Worm (Caenorhabditis elegans) whole organism, late embryonic: ENCODE measurements around the gene glo-4.

Source experiments
- C08G9.2 ChIP-seq: sonication (generic microtip); optimal IDR thresholded peaks from 2 replicates; lab custom pipeline; 2016; ENCODE audit warnings: mild to moderate bottlenecking, missing genetic modification characterization, moderate library complexity, missing compliant biosample characterization
- C38D4.7 ChIP-seq: fragments of 200-800 bp; sonication (Bioruptor generic); optimal IDR thresholded peaks from 2 replicates; lab custom pipeline; 2018; ENCODE audit warnings: mild to moderate bottlenecking, missing genetic modification characterization, moderate library complexity, missing compliant biosample characterization
- F13H6.1 ChIP-seq: sonication (generic microtip); optimal IDR thresholded peaks from 2 replicates; lab custom pipeline; 2016; ENCODE audit warnings: missing genetic modification characterization, missing compliant biosample characterization
- T23F11.4 ChIP-seq: fragments of 200-800 bp; sonication (Bioruptor generic); optimal IDR thresholded peaks from 2 replicates; lab custom pipeline; 2018; ENCODE audit warnings: mild to moderate bottlenecking, missing genetic modification characterization, missing compliant biosample characterization
- Y22D7AL.16 ChIP-seq: sonication (generic microtip); optimal IDR thresholded peaks from 2 replicates; lab custom pipeline; 2016; ENCODE audit warnings: missing genetic modification characterization, missing compliant biosample characterization
- ahr-1 ChIP-seq: sonication (generic microtip); optimal IDR thresholded peaks from 2 replicates; lab custom pipeline; 2016; ENCODE audit warnings: missing genetic modification characterization, missing compliant biosample characterization
- ama-1 ChIP-seq: fragments of 150-350 bp; optimal IDR thresholded peaks from 2 replicates; lab custom pipeline; 2014
- ceh-2 ChIP-seq: sonication (generic microtip); optimal IDR thresholded peaks from 2 replicates; lab custom pipeline; 2016; ENCODE audit warnings: missing genotype, missing genetic modification characterization, missing compliant biosample characterization
- ceh-31 ChIP-seq: sonication (generic microtip); optimal IDR thresholded peaks from 2 replicates; lab custom pipeline; 2016; ENCODE audit warnings: missing genetic modification characterization, missing compliant biosample characterization
- ceh-34 ChIP-seq: sonication (generic microtip); optimal IDR thresholded peaks from 2 replicates; lab custom pipeline; 2016; ENCODE audit warnings: mild to moderate bottlenecking, missing genetic modification characterization, missing compliant biosample characterization
- ceh-48 ChIP-seq: sonication (generic microtip); optimal IDR thresholded peaks from 2 replicates; lab custom pipeline; 2016; ENCODE audit warnings: missing genetic modification characterization, inconsistent platforms, missing compliant biosample characterization
- ceh-6 ChIP-seq: fragments of 200-800 bp; sonication (Bioruptor generic); optimal IDR thresholded peaks from 2 replicates; lab custom pipeline; 2018; ENCODE audit warnings: mild to moderate bottlenecking, missing genetic modification characterization, missing compliant biosample characterization
- elt-2 ChIP-seq: sonication (generic microtip); optimal IDR thresholded peaks from 2 replicates; lab custom pipeline; 2016; ENCODE audit warnings: missing genetic modification reagents, missing genetic modification characterization, missing compliant biosample characterization
- fax-1 ChIP-seq: sonication (generic microtip); optimal IDR thresholded peaks from 2 replicates; lab custom pipeline; 2016; ENCODE audit warnings: missing genotype, missing genetic modification characterization, missing compliant biosample characterization
- hlh-6 ChIP-seq: sonication (generic microtip); optimal IDR thresholded peaks from 2 replicates; lab custom pipeline; 2016; ENCODE audit warnings: missing genotype, missing genetic modification characterization, missing compliant biosample characterization
- lin-11 ChIP-seq: fragments of 200-800 bp; sonication (Bioruptor generic); optimal IDR thresholded peaks from 2 replicates; lab custom pipeline; 2018; ENCODE audit warnings: mild to moderate bottlenecking, missing genetic modification characterization, missing compliant biosample characterization
- mec-3 ChIP-seq: sonication (generic microtip); optimal IDR thresholded peaks from 2 replicates; lab custom pipeline; 2016; ENCODE audit warnings: borderline replicate concordance, missing genetic modification characterization, missing compliant biosample characterization
- nfya-1 ChIP-seq: sonication (generic microtip); optimal IDR thresholded peaks from 2 replicates; lab custom pipeline; 2017; ENCODE audit warnings: missing genetic modification characterization, mild to moderate bottlenecking, missing compliant biosample characterization, antibody characterized with exemption, moderate library complexity
- nhr-11 ChIP-seq: fragments of 150-350 bp; optimal IDR thresholded peaks from 2 replicates; lab custom pipeline; 2014; ENCODE audit warnings: missing biosample characterization, missing genetic modification characterization
- nhr-232 ChIP-seq: sonication (generic microtip); optimal IDR thresholded peaks from 2 replicates; lab custom pipeline; 2016; ENCODE audit warnings: missing genetic modification characterization, missing compliant biosample characterization
- npax-4 ChIP-seq: sonication (generic microtip); optimal IDR thresholded peaks from 2 replicates; lab custom pipeline; 2016; ENCODE audit warnings: missing genetic modification characterization, missing compliant biosample characterization
- pag-3 ChIP-seq: sonication (generic microtip); optimal IDR thresholded peaks from 2 replicates; lab custom pipeline; 2016; ENCODE audit warnings: missing compliant biosample characterization, missing genetic modification characterization, borderline replicate concordance
- pat-9 ChIP-seq: fragments of 200-800 bp; sonication (Bioruptor generic); optimal IDR thresholded peaks from 2 replicates; lab custom pipeline; 2018; ENCODE audit warnings: mild to moderate bottlenecking, missing genetic modification characterization, moderate library complexity, missing compliant biosample characterization
- pqm-1 ChIP-seq: sonication (generic microtip); optimal IDR thresholded peaks from 2 replicates; lab custom pipeline; 2016; ENCODE audit warnings: missing genetic modification characterization, missing compliant biosample characterization
- sox-4 ChIP-seq: sonication (generic microtip); optimal IDR thresholded peaks from 2 replicates; lab custom pipeline; 2017; ENCODE audit warnings: mild to moderate bottlenecking, missing genetic modification characterization, inconsistent platforms, missing compliant biosample characterization
- syd-9 ChIP-seq: sonication (generic microtip); optimal IDR thresholded peaks from 2 replicates; lab custom pipeline; 2016; ENCODE audit warnings: mild to moderate bottlenecking, missing genetic modification characterization, moderate library complexity, missing compliant biosample characterization
- tbx-7 ChIP-seq: sonication (generic microtip); optimal IDR thresholded peaks from 2 replicates; lab custom pipeline; 2016; ENCODE audit warnings: missing genotype, missing genetic modification characterization, missing compliant biosample characterization
- ttx-3 ChIP-seq: sonication (generic microtip); optimal IDR thresholded peaks from 2 replicates; lab custom pipeline; 2016; ENCODE audit warnings: missing genetic modification reagents, missing genetic modification characterization, missing compliant biosample characterization
- unc-3 ChIP-seq, 2 experiments: fragments of 200-800 bp in 1 of 2; sonication (Bioruptor generic) in 1 of 2; sonication (generic microtip) in 1 of 2; conservative IDR thresholded peaks in 1 of 2; optimal IDR thresholded peaks in 1 of 2; 2 replicates each; pipeline versions ENCODE4 v1.3.6 to Lab custom; 2016 to 2022; ENCODE audit warnings: missing compliant biosample characterization in 2 of 2, missing genetic modification characterization in 2 of 2, missing genetic modification reagents in 1 of 2
- unc-42 ChIP-seq: sonication (generic microtip); optimal IDR thresholded peaks from 2 replicates; lab custom pipeline; 2016; ENCODE audit warnings: missing genotype, missing genetic modification characterization, missing compliant biosample characterization
- unc-55 ChIP-seq: sonication (generic microtip); optimal IDR thresholded peaks from 2 replicates; lab custom pipeline; 2017; ENCODE audit warnings: missing biosample characterization, missing genetic modification reagents, missing genetic modification characterization
- unc-86 ChIP-seq: sonication (generic microtip); optimal IDR thresholded peaks from 2 replicates; lab custom pipeline; 2016; ENCODE audit warnings: missing genetic modification characterization, missing compliant biosample characterization
- zip-5 ChIP-seq: sonication (generic microtip); optimal IDR thresholded peaks from 2 replicates; lab custom pipeline; 2016; ENCODE audit warnings: missing genetic modification characterization, missing compliant biosample characterization

Gene glo-4

ce11 chrV:9222819-9223218, 20.2 kb downstream of the glo-4 start:
- TF ChIP-seq nhr-11 (tag; lab: Kevin White, UChicago), result no peak
- no peak for TF ChIP-seq ceh-48 (tag; lab: Kevin White, UChicago)
- TF ChIP-seq nfya-1 (tag; lab: Kevin White, UChicago), result no peak
- TF ChIP-seq ceh-31, result no peak
- no peak for TF ChIP-seq pag-3 (tag; lab: Kevin White, UChicago)
- no peak for TF ChIP-seq mec-3 (tag; lab: Kevin White, UChicago)
- TF ChIP-seq hlh-6 (tag; lab: Kevin White, UChicago), result no peak
- no peak for TF ChIP-seq elt-2 (tag; lab: Kevin White, UChicago)
- TF ChIP-seq tbx-7 (tag; lab: Kevin White, UChicago), result no peak
- TF ChIP-seq ahr-1 (tag; lab: Kevin White, UChicago), result no peak

DNA sequence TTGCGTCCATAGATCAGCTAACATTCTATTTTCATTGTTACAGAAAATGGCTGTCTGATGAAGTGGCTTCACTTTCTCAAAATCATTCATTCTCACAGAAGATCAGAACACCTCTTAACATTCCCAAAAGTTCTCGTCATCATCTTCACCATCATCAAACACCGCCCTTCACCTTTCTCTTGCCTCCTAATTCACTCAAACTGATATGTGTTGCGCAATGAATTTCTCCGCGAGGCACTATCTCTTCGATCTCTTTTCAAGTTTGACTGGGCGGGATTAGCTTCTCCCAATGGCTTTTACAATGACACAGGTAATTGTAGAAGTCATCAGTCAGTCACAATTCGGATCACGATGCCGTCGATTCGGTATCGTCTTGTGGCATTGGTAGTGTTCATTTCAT, 21.5 kb downstream of the glo-4 start, which contains the start of gene grd-6:
grd-6 (plus strand) TSS at position 301 of the 400 bp plus-strand sequence.
- TF ChIP-seq ttx-3 (tag; lab: Kevin White, UChicago) (no peak), sox-4 (tag; lab: Kevin White, UChicago) (no peak), elt-2 (tag; lab: Kevin White, UChicago) (no peak), Y22D7AL.16 (tag; lab: Kevin White, UChicago) (no peak), zip-5 (tag; lab: Kevin White, UChicago) (no peak), T23F11.4 (no peak), C08G9.2 (tag; lab: Kevin White, UChicago) (no peak), nhr-232 (tag; lab: Kevin White, UChicago) (no peak), unc-55 (GFP tag; lab: Kevin White, UChicago) (no peak), syd-9 (no peak), pat-9 (no peak), npax-4 (tag; lab: Kevin White, UChicago) (no peak), fax-1 (tag; lab: Kevin White, UChicago) (no peak), ama-1 (lab: Kevin White, UChicago) (no peak), nhr-11 (tag; lab: Kevin White, UChicago) (no peak), F13H6.1 (tag; lab: Kevin White, UChicago) (no peak), unc-86 (tag; lab: Kevin White, UChicago) (no peak), C38D4.7 (GFP tag; lab: Kevin White, UChicago) (no peak)

DNA sequence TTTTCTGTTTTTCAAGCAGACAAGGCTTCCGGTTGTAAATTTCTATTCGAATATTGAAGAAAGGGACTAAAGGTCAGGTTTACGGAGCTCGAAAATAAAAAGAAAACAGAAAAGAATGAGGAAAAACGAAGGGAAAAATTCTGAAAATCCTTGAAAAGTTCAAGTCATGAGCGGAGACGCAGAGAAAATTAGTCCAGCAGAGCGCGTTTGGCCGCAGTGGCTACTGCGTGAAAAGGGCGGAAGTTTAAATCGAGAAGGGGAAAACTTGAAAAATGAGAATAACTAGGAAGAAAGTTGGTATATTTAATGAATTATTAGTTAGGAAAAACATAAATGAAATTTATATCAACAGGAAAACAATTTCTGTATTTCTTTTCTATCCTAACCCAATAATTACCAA, 22.6 kb downstream of the glo-4 start:
- TF ChIP-seq ceh-31 (peak; percentile 24), unc-42 (tag; lab: Kevin White, UChicago) (peak; percentile 56), unc-3 (GFP tag; conservative IDR thresholded peaks at IDR 0.05; lab: Robert Waterston, UW) (no peak), unc-3 (tag; optimal IDR thresholded peaks at IDR 0.05; lab: Kevin White, UChicago) (no peak), ceh-34 (tag; lab: Kevin White, UChicago) (no peak), lin-11 (tag; lab: Kevin White, UChicago) (no peak), nfya-1 (tag; lab: Kevin White, UChicago) (peak; percentile 29), sox-4 (tag; lab: Kevin White, UChicago) (no peak), mec-3 (tag; lab: Kevin White, UChicago) (no peak), ceh-2 (tag; lab: Kevin White, UChicago) (no peak), pqm-1 (no peak), elt-2 (tag; lab: Kevin White, UChicago) (peak; percentile 15)

ce11 chrV:9219390-9219733, 23.7 kb downstream of the glo-4 start:
- TF ChIP-seq C08G9.2 (tag; lab: Kevin White, UChicago), result no peak
- peak; percentile 1 for TF ChIP-seq ceh-6 (GFP tag; lab: Kevin White, UChicago)
- TF ChIP-seq, all 69 proteins: peak for 1
